Worm (Caenorhabditis elegans) whole organism, L2 larva: ENCODE data around the gene srt-17.

ENCODE experiments used
- C34F6.9 ChIP-seq: fragments of 150-350 bp; optimal IDR thresholded peaks from 2 replicates; lab custom pipeline; 2014; ENCODE audit warnings: missing biosample characterization, missing genetic modification characterization
- F13H6.1 ChIP-seq: sonication (generic microtip); optimal IDR thresholded peaks from 2 replicates; lab custom pipeline; 2016; ENCODE audit warnings: missing genetic modification characterization, missing compliant biosample characterization
- Y55F3AM.14 ChIP-seq: fragments of 200-800 bp; sonication (Bioruptor generic); optimal IDR thresholded peaks from 2 replicates; lab custom pipeline; 2018; ENCODE audit warnings: mild to moderate bottlenecking, missing genetic modification characterization, missing compliant biosample characterization
- alr-1 ChIP-seq: fragments of 150-350 bp; optimal IDR thresholded peaks from 2 replicates; lab custom pipeline; 2014; ENCODE audit warnings: missing biosample characterization, missing genetic modification characterization
- blmp-1 ChIP-seq: sonication (generic microtip); optimal IDR thresholded peaks from 2 replicates; lab custom pipeline; 2017; ENCODE audit warnings: missing genetic modification characterization, mild to moderate bottlenecking, missing compliant biosample characterization, antibody characterized with exemption, moderate library complexity; ENCODE audit not compliant: insufficient read depth
- ceh-16 ChIP-seq: fragments of 150-350 bp; optimal IDR thresholded peaks from 2 replicates; lab custom pipeline; 2014; ENCODE audit warnings: missing biosample characterization, missing genetic modification characterization
- ceh-82 ChIP-seq: fragments of 150-350 bp; optimal IDR thresholded peaks from 2 replicates; lab custom pipeline; 2014; ENCODE audit warnings: missing biosample characterization, missing genetic modification characterization
- egl-27 ChIP-seq: sonication (generic microtip); optimal IDR thresholded peaks from 3 replicates; lab custom pipeline; 2017; ENCODE audit warnings: missing biosample characterization, missing genetic modification reagents, missing genetic modification characterization
- elt-1 ChIP-seq: fragments of 150-350 bp; optimal IDR thresholded peaks from 2 replicates; lab custom pipeline; 2014; ENCODE audit warnings: missing biosample characterization, missing genetic modification characterization
- elt-3 ChIP-seq: sonication (generic microtip); optimal IDR thresholded peaks from 2 replicates; lab custom pipeline; 2017; ENCODE audit warnings: missing biosample characterization, missing genetic modification characterization
- fos-1 ChIP-seq: fragments of 150-350 bp; optimal IDR thresholded peaks from 2 replicates; lab custom pipeline; 2014; ENCODE audit warnings: missing biosample characterization, missing genetic modification characterization
- gmeb-1 ChIP-seq: fragments of 150-350 bp; optimal IDR thresholded peaks from 2 replicates; lab custom pipeline; 2014; ENCODE audit warnings: missing biosample characterization, missing genetic modification characterization
- lin-11 ChIP-seq: fragments of 150-350 bp; sonication (generic microtip); optimal IDR thresholded peaks from 2 replicates; lab custom pipeline; 2014; ENCODE audit warnings: missing biosample characterization, missing genetic modification characterization, inconsistent platforms, mixed read lengths
- lin-13 ChIP-seq: fragments of 150-350 bp; optimal IDR thresholded peaks from 2 replicates; lab custom pipeline; 2014; ENCODE audit warnings: missing biosample characterization, missing genetic modification reagents, missing genetic modification characterization
- lin-39 ChIP-seq: fragments of 150-350 bp; optimal IDR thresholded peaks from 2 replicates; lab custom pipeline; 2014; ENCODE audit warnings: missing biosample characterization, missing genetic modification reagents, missing genetic modification characterization
- lsy-2 ChIP-seq, 2 experiments: fragments of 150-350 bp in 1 of 2; sonication (generic microtip) in 1 of 2; optimal IDR thresholded peaks; 2 replicates each; lab custom pipeline; 2014 to 2017; ENCODE audit warnings: missing biosample characterization in 2 of 2, missing genetic modification characterization in 2 of 2
- mdl-1 ChIP-seq, 2 experiments: fragments of 150-350 bp in 1 of 2; sonication (generic microtip) in 1 of 2; optimal IDR thresholded peaks; 2 replicates each; lab custom pipeline; 2017; ENCODE audit warnings: missing biosample characterization in 2 of 2, missing genetic modification characterization in 2 of 2
- nhr-10 ChIP-seq: sonication (generic microtip); optimal IDR thresholded peaks from 2 replicates; lab custom pipeline; 2017; ENCODE audit warnings: missing biosample characterization, missing genetic modification characterization
- nhr-11 ChIP-seq: fragments of 150-350 bp; optimal IDR thresholded peaks from 2 replicates; lab custom pipeline; 2014; ENCODE audit warnings: missing biosample characterization, missing genetic modification characterization
- nhr-129 ChIP-seq: fragments of 150-350 bp; optimal IDR thresholded peaks from 2 replicates; lab custom pipeline; 2014; ENCODE audit warnings: missing biosample characterization, missing genetic modification characterization
- nhr-23 ChIP-seq: fragments of 150-350 bp; optimal IDR thresholded peaks from 2 replicates; lab custom pipeline; 2014; ENCODE audit warnings: missing biosample characterization, missing genetic modification reagents, missing genetic modification characterization
- nhr-237 ChIP-seq: fragments of 150-350 bp; optimal IDR thresholded peaks from 2 replicates; lab custom pipeline; 2014; ENCODE audit warnings: missing biosample characterization, missing genetic modification characterization
- nhr-25 ChIP-seq: fragments of 150-350 bp; sonication (generic microtip); optimal IDR thresholded peaks from 3 replicates; lab custom pipeline; 2014; ENCODE audit warnings: missing biosample characterization, missing genetic modification characterization
- nhr-77 ChIP-seq: fragments of 150-350 bp; optimal IDR thresholded peaks from 2 replicates; lab custom pipeline; 2014; ENCODE audit warnings: missing biosample characterization, missing genetic modification characterization
- peb-1 ChIP-seq: fragments of 150-350 bp; optimal IDR thresholded peaks from 2 replicates; lab custom pipeline; 2014; ENCODE audit warnings: missing biosample characterization, missing genetic modification characterization
- sem-4 ChIP-seq: fragments of 150-350 bp; optimal IDR thresholded peaks from 2 replicates; lab custom pipeline; 2014; ENCODE audit warnings: missing biosample characterization, missing genetic modification reagents, missing genetic modification characterization
- sma-3 ChIP-seq: sonication (generic microtip); optimal IDR thresholded peaks from 2 replicates; lab custom pipeline; 2016; ENCODE audit warnings: missing genetic modification reagents, missing genetic modification characterization, missing compliant biosample characterization
- sma-9 ChIP-seq, 2 experiments: fragments of 150-350 bp in 1 of 2; sonication (generic microtip) in 1 of 2; optimal IDR thresholded peaks; 2 replicates each; lab custom pipeline; 2014 to 2016; ENCODE audit warnings: missing genetic modification characterization in 2 of 2, mild to moderate bottlenecking in 1 of 2, missing biosample characterization in 1 of 2, missing compliant biosample characterization in 1 of 2, missing genetic modification reagents in 1 of 2, moderate library complexity in 1 of 2
- snpc-4 ChIP-seq: fragments of 150-350 bp; optimal IDR thresholded peaks from 2 replicates; lab custom pipeline; 2014; ENCODE audit warnings: missing biosample characterization, missing genetic modification characterization
- unc-55 ChIP-seq: fragments of 150-350 bp; sonication (generic microtip); optimal IDR thresholded peaks from 3 replicates; lab custom pipeline; 2014; ENCODE audit warnings: missing biosample characterization, missing genetic modification reagents, missing genetic modification characterization
- zag-1 ChIP-seq: fragments of 150-350 bp; optimal IDR thresholded peaks from 2 replicates; lab custom pipeline; 2014; ENCODE audit warnings: missing biosample characterization, missing genetic modification characterization
- ztf-1 ChIP-seq: fragments of 200-800 bp; sonication (Bioruptor generic); conservative IDR thresholded peaks from 2 replicates; pipeline ENCODE4 v1.3.6; 2022; ENCODE audit warnings: missing genetic modification characterization, missing compliant biosample characterization

srt-17 gene

DNA sequence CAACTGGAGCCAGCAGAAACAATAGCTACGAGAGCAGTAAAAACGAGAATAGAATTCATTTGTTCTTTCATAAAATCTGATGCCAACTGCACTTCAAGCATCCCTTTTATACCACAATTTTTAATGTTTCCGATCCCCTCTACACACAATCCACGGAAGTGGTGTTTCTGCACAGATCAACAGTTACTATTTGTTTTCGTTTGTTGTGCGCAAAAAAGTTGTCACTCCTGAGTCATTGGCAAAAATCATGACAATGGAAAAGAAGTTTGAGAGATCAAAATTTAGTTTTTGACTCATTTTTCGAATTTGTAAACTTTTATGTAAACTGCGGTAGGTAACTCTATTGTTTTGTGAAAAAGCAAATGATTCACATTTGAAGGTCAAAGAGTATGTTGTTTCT, 20.7 kb downstream of the srt-17 start, which contains the start of gene srlf-37:
srlf-37 (minus strand) TSS at position 101 of the 400 bp plus-strand sequence.
- TF ChIP-seq sem-4 (tag; lab: Kevin White, UChicago): no peak
- no peak for TF ChIP-seq C34F6.9 (tag; lab: Kevin White, UChicago)
- TF ChIP-seq sma-3 (GFP tag; lab: Kevin White, UChicago): no peak
- TF ChIP-seq lin-13: no peak
- no peak for TF ChIP-seq alr-1 (tag; lab: Kevin White, UChicago)
- TF ChIP-seq nhr-129: no peak
- TF ChIP-seq lin-39: no peak
- no peak for TF ChIP-seq elt-1 (tag; lab: Kevin White, UChicago)
- no peak for TF ChIP-seq peb-1
- no peak for TF ChIP-seq ceh-16 (tag; lab: Kevin White, UChicago)
- TF ChIP-seq nhr-10: no peak
- no peak for TF ChIP-seq unc-55 (GFP tag; lab: Kevin White, UChicago)
- TF ChIP-seq nhr-11: no peak
- no peak for TF ChIP-seq nhr-237 (tag; lab: Kevin White, UChicago)
- no peak for TF ChIP-seq nhr-25 (tag; lab: Kevin White, UChicago)
- no peak for TF ChIP-seq nhr-23 (tag; lab: Kevin White, UChicago)
- TF ChIP-seq Y55F3AM.14 (GFP tag; lab: Kevin White, UChicago): no peak

DNA sequence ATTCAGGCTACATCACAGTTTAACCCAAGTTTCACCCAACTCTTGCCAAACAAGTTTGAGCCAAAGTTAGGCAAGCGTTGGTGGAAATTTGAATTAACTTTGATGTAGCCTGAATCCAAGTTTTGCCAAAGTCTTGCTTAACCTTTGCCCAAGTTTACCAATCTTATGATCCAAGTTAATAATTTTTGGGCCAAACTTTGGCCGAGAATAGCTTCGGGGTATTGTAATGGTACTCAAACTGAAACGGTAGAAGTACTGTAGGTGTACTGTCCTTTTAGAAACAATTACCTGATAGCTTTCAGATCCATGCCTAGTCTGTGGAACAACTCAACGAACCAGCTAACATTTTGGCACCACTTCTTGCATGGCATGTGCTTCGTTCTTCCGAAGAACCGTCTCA, 24.6 kb downstream of the srt-17 start, which contains the start of gene nhr-251:
nhr-251 (plus strand) TSS at position 301 of the 400 bp plus-strand sequence.
- TF ChIP-seq nhr-237 (tag; lab: Kevin White, UChicago) (no peak), F13H6.1 (tag; lab: Kevin White, UChicago) (no peak), Y55F3AM.14 (GFP tag; lab: Kevin White, UChicago) (no peak), ceh-82 (tag; lab: Kevin White, UChicago) (no peak), elt-1 (tag; lab: Kevin White, UChicago) (no peak), snpc-4 (tag; lab: Kevin White, UChicago) (no peak), nhr-129 (no peak), gmeb-1 (tag; lab: Kevin White, UChicago) (no peak), nhr-23 (tag; lab: Kevin White, UChicago) (no peak), sma-9 (GFP tag; optimal IDR thresholded peaks at IDR 0.05; lab: Kevin White, UChicago) (no peak), sma-9 (tag; optimal IDR thresholded peaks at IDR 0.05; lab: Kevin White, UChicago) (no peak), nhr-11 (no peak), egl-27 (tag; lab: Kevin White, UChicago) (no peak), lin-11 (no peak), lin-13 (no peak), elt-3 (tag; lab: Kevin White, UChicago) (no peak), mdl-1 (tag; optimal IDR thresholded peaks at IDR 0.05; lab: Kevin White, UChicago) (no peak), unc-55 (GFP tag; lab: Kevin White, UChicago) (no peak), sem-4 (tag; lab: Kevin White, UChicago) (no peak)

DNA sequence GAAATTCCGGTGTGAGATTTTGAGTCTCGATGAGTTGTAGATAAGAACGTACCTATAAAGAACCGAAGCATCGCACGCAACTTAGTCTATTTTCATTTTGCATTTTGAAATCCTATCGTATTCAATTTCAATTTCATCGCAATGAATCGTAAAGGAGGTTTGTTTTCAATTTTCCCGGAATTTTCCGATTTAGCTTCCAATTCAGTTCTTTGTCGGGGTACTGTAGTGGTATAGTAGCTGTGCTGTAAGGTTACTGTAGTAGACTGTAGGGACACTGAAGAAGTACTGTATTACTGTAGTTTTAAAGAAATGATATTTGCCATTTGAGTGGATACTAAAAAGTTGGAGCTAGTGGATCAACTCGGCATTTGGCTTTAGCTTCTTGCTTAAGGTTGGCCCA, 25.0 kb downstream of the srt-17 start:
- peak; percentile 47 for TF ChIP-seq sma-9 (GFP tag; optimal IDR thresholded peaks at IDR 0.05; lab: Kevin White, UChicago)
- no peak for TF ChIP-seq sma-9 (tag; optimal IDR thresholded peaks at IDR 0.05; lab: Kevin White, UChicago)
- peak; percentile 2 for TF ChIP-seq ceh-16 (tag; lab: Kevin White, UChicago)
- no peak for TF ChIP-seq unc-55 (GFP tag; lab: Kevin White, UChicago)

DNA sequence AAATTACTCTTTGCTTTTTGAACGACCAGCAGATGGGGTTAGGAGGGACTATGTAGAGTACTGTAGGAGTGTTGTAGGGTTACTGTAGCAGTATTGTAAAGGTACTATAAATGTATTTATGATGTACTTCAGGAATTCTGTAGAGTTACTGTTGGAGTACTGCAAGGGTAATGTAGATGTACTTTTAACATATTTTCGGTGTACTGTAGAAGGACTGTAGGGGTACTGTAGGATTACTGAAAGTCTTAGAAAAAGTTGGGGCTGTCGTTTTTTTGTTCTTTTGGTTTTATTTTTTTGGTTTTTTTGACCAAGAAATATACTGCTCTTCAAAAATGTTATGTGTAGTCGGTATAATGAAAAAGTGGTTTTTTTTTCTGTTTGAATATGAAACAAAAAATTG, 26.2 kb downstream of the srt-17 start:
- no peak for TF ChIP-seq mdl-1 (tag; optimal IDR thresholded peaks at IDR 0.05; lab: Kevin White, UChicago)
- TF ChIP-seq egl-27 (tag; lab: Kevin White, UChicago): no peak
- TF ChIP-seq lin-39: no peak
- TF ChIP-seq snpc-4 (tag; lab: Kevin White, UChicago): no peak
- no peak for TF ChIP-seq nhr-10
- no peak for TF ChIP-seq zag-1 (tag; lab: Kevin White, UChicago)
- no peak for TF ChIP-seq fos-1 (tag; lab: Kevin White, UChicago)
- no peak for TF ChIP-seq lin-13
- TF ChIP-seq ztf-1 (GFP tag; lab: Robert Waterston, UW): no peak

DNA sequence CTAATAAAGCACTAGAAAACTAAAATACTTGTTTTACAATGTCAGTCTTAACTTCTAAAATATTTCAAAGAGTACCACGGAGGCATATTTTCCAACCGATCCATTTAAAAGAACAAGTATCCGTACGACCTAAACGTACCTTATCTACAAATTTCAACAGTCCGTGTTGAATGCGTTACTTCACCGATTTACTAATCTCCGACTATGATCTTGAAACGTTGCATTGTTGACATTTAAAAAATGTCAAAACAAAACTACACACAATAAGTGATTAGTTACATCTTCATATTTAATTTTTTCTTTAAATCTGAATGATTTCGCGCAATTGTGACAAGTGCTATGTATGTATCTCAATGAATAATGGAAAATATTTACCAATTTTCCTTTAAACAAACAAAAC, 27.0 kb downstream of the srt-17 start:
- no peak for TF ChIP-seq mdl-1 (tag; optimal IDR thresholded peaks at IDR 0.05; lab: Kevin White, UChicago)
- TF ChIP-seq blmp-1 (tag; lab: Kevin White, UChicago): no peak
- TF ChIP-seq lsy-2 (tag; optimal IDR thresholded peaks at IDR 0.05; lab: Kevin White, UChicago): no peak
- TF ChIP-seq nhr-25 (tag; lab: Kevin White, UChicago): peak; percentile 24
- peak; percentile 72 for TF ChIP-seq elt-1 (tag; lab: Kevin White, UChicago)
- peak; percentile 61 for TF ChIP-seq ceh-16 (tag; lab: Kevin White, UChicago)
- TF ChIP-seq nhr-77 (tag; lab: Kevin White, UChicago): no peak
- TF ChIP-seq lin-13: no peak
- peak; percentile 66 for TF ChIP-seq sma-9 (GFP tag; optimal IDR thresholded peaks at IDR 0.05; lab: Kevin White, UChicago)
- no peak for TF ChIP-seq sma-9 (tag; optimal IDR thresholded peaks at IDR 0.05; lab: Kevin White, UChicago)
- no peak for TF ChIP-seq nhr-11
- no peak for TF ChIP-seq nhr-23 (tag; lab: Kevin White, UChicago)
- TF ChIP-seq, all 48 proteins: peak for 4
